Worm (Caenorhabditis elegans): ENCODE measurements around the gene Y32F6A.5.

Y32F6A.5 gene

ce11 chrV:10410030-10410713 lies 43.2 kb downstream of the Y32F6A.5 start, which contains the start of gene F15H10.12:
Gene F15H10.12 (minus strand): TSS chrV:10410080.
- no peak for TF ChIP-seq C16A3.4 (tag; optimal IDR thresholded peaks at IDR 0.05)
- no peak for TF ChIP-seq zag-1 (tag; optimal IDR thresholded peaks at IDR 0.05)
- TF ChIP-seq hlh-4 (tag; optimal IDR thresholded peaks at IDR 0.05) = no peak
- TF ChIP-seq elt-2 (tag; optimal IDR thresholded peaks at IDR 0.05) = no peak

- TF ChIP-seq nhr-12 (tag; optimal IDR thresholded peaks at IDR 0.05) (no peak), nhr-76 (tag; optimal IDR thresholded peaks at IDR 0.05) (no peak)
These were observed 47.1 kb downstream of the Y32F6A.5 start, which contains the start of gene F15H10.7 for ce11 chrV:10406313-10406712. Gene F15H10.7 (minus strand): TSS chrV:10406413.

ce11 chrV:10404701-10405100 lies 48.7 kb downstream of the Y32F6A.5 start:
- TF ChIP-seq pag-3 (tag; optimal IDR thresholded peaks at IDR 0.05; ENCODE audit: borderline replicate concordance, insufficient read depth) (no peak), ceh-8 (GFP tag; optimal IDR thresholded peaks at IDR 0.05) (no peak), vab-15 (tag; optimal IDR thresholded peaks at IDR 0.05) (no peak), lir-3 (tag; optimal IDR thresholded peaks at IDR 0.05; ENCODE audit: poor library complexity) (no peak), lin-39 (tag; optimal IDR thresholded peaks at IDR 0.05) (no peak), ztf-4 (tag; optimal IDR thresholded peaks at IDR 0.05) (no peak), fkh-10 (GFP tag; optimal IDR thresholded peaks at IDR 0.05) (no peak), ets-5 (GFP tag; IDR thresholded peaks at IDR 0.05) (no peak), ceh-82 (tag; optimal IDR thresholded peaks at IDR 0.05) (no peak), ama-1 (optimal IDR thresholded peaks at IDR 0.05) (no peak), elt-2 (tag; optimal IDR thresholded peaks at IDR 0.05) (no peak), unc-130 (tag; optimal IDR thresholded peaks at IDR 0.05) (no peak), mef-2 (tag; optimal IDR thresholded peaks at IDR 0.05) (no peak), egl-27 (tag; optimal IDR thresholded peaks at IDR 0.05) (no peak), nhr-19 (GFP tag; conservative IDR thresholded peaks at IDR 0.05) (no peak)

ce11 chrV:10402804-10403203 lies 50.6 kb downstream of the Y32F6A.5 start, which contains the start of gene F15H10.8:
Gene F15H10.8 (minus strand): TSS chrV:10402904.
- no peak for TF ChIP-seq nhr-84 (tag; optimal IDR thresholded peaks at IDR 0.05)
- TF ChIP-seq efl-3 (GFP tag; optimal IDR thresholded peaks at IDR 0.05) = no peak
- TF ChIP-seq ceh-8 (GFP tag; optimal IDR thresholded peaks at IDR 0.05) = no peak
- no peak for TF ChIP-seq nhr-28 (tag; optimal IDR thresholded peaks at IDR 0.05)

ce11 chrV:10399290-10399689 lies 54.1 kb downstream of the Y32F6A.5 start:
- no peak for TF ChIP-seq egl-27 (tag; optimal IDR thresholded peaks at IDR 0.05)
- TF ChIP-seq nhr-71 (tag; optimal IDR thresholded peaks at IDR 0.05) = peak; percentile 16
- TF ChIP-seq alr-1 (tag; optimal IDR thresholded peaks at IDR 0.05; ENCODE audit: borderline replicate concordance) = no peak
- no peak for TF ChIP-seq fkh-4 (tag; optimal IDR thresholded peaks at IDR 0.05; ENCODE audit: borderline replicate concordance)
- no peak for TF ChIP-seq ceh-88 (GFP tag; IDR thresholded peaks at IDR 0.05)
- TF ChIP-seq nhr-90 (tag; optimal IDR thresholded peaks at IDR 0.05; ENCODE audit: poor library complexity) = peak; percentile 1
- no peak for TF ChIP-seq unc-62 (GFP tag; optimal IDR thresholded peaks at IDR 0.05)
- TF ChIP-seq C34B4.2 (tag; optimal IDR thresholded peaks at IDR 0.05) = no peak
- TF ChIP-seq elt-3 (tag; optimal IDR thresholded peaks at IDR 0.05) = no peak
- no peak for TF ChIP-seq lsy-2 (tag; optimal IDR thresholded peaks at IDR 0.05)
- no peak for TF ChIP-seq unc-30 (tag; optimal IDR thresholded peaks at IDR 0.05)
- TF ChIP-seq lir-3 (tag; optimal IDR thresholded peaks at IDR 0.05; ENCODE audit: poor library complexity) = no peak
- TF ChIP-seq hlh-4 (tag; optimal IDR thresholded peaks at IDR 0.05) = no peak
- TF ChIP-seq elt-2 (tag; optimal IDR thresholded peaks at IDR 0.05) = peak; percentile 93
- TF ChIP-seq nhr-20 (tag; optimal IDR thresholded peaks at IDR 0.05) = peak; percentile 73
- TF ChIP-seq nhr-237 (tag; optimal IDR thresholded peaks at IDR 0.05) = no peak
- TF ChIP-seq pqm-1 (tag; optimal IDR thresholded peaks at IDR 0.05) = peak; percentile 72
- TF ChIP-seq dpl-1 (GFP tag; optimal IDR thresholded peaks at IDR 0.05) = no peak
- no peak for TF ChIP-seq mef-2 (tag; optimal IDR thresholded peaks at IDR 0.05)
- no peak for TF ChIP-seq sptf-1 (tag; optimal IDR thresholded peaks at IDR 0.05)
- no peak for TF ChIP-seq Y116A8C.19 (tag; optimal IDR thresholded peaks at IDR 0.05; ENCODE audit: borderline replicate concordance)
- no peak for TF ChIP-seq nhr-19 (GFP tag; conservative IDR thresholded peaks at IDR 0.05)
- no peak for TF ChIP-seq aha-1 (tag; optimal IDR thresholded peaks at IDR 0.05)
- no peak for TF ChIP-seq unc-98 (GFP tag; IDR thresholded peaks at IDR 0.05)
- peak in 1 of 2 experiments; percentile 49 for TF ChIP-seq lin-35 (GFP tag; optimal IDR thresholded peaks at IDR 0.05)
- no peak for TF ChIP-seq snpc-4 (tag; optimal IDR thresholded peaks at IDR 0.05)
- TF ChIP-seq nhr-11 (tag; optimal IDR thresholded peaks at IDR 0.05) = no peak

Measured in whole organism, L1 larva.